Worm (Caenorhabditis elegans) whole organism, L4 larva: ENCODE measurements around the gene toe-1.

Source experiments
- F26F4.8 ChIP-seq: fragments of 200-800 bp; sonication (Bioruptor generic); conservative IDR thresholded peaks from 2 replicates; pipeline ENCODE4 v1.3.6; 2022; ENCODE audit warnings: missing genetic modification characterization, missing compliant biosample characterization
- F37D6.2 ChIP-seq: sonication (generic microtip); optimal IDR thresholded peaks from 2 replicates; lab custom pipeline; 2016; ENCODE audit warnings: mild to moderate bottlenecking, missing genetic modification characterization, missing compliant biosample characterization
- F44E2.7 ChIP-seq: fragments of 200-800 bp; sonication (Bioruptor generic); IDR thresholded peaks from 2 replicates; pipeline ENCODE4 v2.1.2; 2022; ENCODE audit warnings: missing genetic modification characterization, missing compliant biosample characterization
- R02D3.7 ChIP-seq: fragments of 150-350 bp; sonication (generic microtip); optimal IDR thresholded peaks from 3 replicates; lab custom pipeline; 2014; ENCODE audit warnings: missing biosample characterization, missing genetic modification characterization
- Y48G9A.11 ChIP-seq: fragments of 200-800 bp; sonication (Bioruptor generic); IDR thresholded peaks from 2 replicates; pipeline ENCODE4 v1.3.6; 2022; ENCODE audit warnings: missing genetic modification reagents, missing genetic modification characterization, missing compliant biosample characterization
- aly-2 ChIP-seq: sonication (generic microtip); optimal IDR thresholded peaks from 2 replicates; lab custom pipeline; 2018; ENCODE audit warnings: missing biosample characterization, missing genetic modification characterization
- arid-1 ChIP-seq: fragments of 200-800 bp; sonication (Bioruptor generic); conservative IDR thresholded peaks from 2 replicates; pipeline ENCODE4 v1.3.6; 2022; ENCODE audit warnings: missing genetic modification reagents, missing genetic modification characterization, missing compliant biosample characterization
- ceh-20 ChIP-seq: fragments of 200-800 bp; sonication (Bioruptor generic); IDR thresholded peaks from 2 replicates; pipeline ENCODE4 v1.3.6; 2022; ENCODE audit warnings: missing genetic modification reagents, missing genetic modification characterization, missing compliant biosample characterization
- ceh-32 ChIP-seq: sonication (generic microtip); optimal IDR thresholded peaks from 2 replicates; lab custom pipeline; 2016; ENCODE audit warnings: mild to moderate bottlenecking, missing genetic modification characterization, missing compliant biosample characterization; ENCODE audit not compliant: poor library complexity
- ceh-44 ChIP-seq: fragments of 200-800 bp; sonication (Bioruptor generic); IDR thresholded peaks from 2 replicates; pipeline ENCODE4 v1.3.6; 2022; ENCODE audit warnings: missing genetic modification reagents, missing genetic modification characterization, missing compliant biosample characterization
- ceh-82 ChIP-seq: sonication (generic microtip); optimal IDR thresholded peaks from 2 replicates; lab custom pipeline; 2017; ENCODE audit warnings: missing biosample characterization, missing genetic modification characterization
- ctbp-1 ChIP-seq: fragments of 200-800 bp; sonication (Bioruptor generic); IDR thresholded peaks from 2 replicates; pipeline ENCODE4 v1.3.6; 2022; ENCODE audit warnings: missing genetic modification reagents, missing genetic modification characterization, missing compliant biosample characterization
- daf-12 ChIP-seq: fragments of 150-350 bp; optimal IDR thresholded peaks from 2 replicates; lab custom pipeline; 2014; ENCODE audit warnings: missing biosample characterization, missing genetic modification reagents, missing genetic modification characterization
- daf-8 ChIP-seq: fragments of 200-800 bp; sonication (Bioruptor generic); IDR thresholded peaks from 2 replicates; pipeline ENCODE4 v1.3.6; 2022; ENCODE audit warnings: missing genetic modification characterization, missing compliant biosample characterization
- dmd-6 ChIP-seq: fragments of 200-800 bp; sonication (Bioruptor generic); IDR thresholded peaks from 2 replicates; pipeline ENCODE4 v1.3.6; 2022; ENCODE audit warnings: missing genetic modification reagents, missing genetic modification characterization, missing compliant biosample characterization
- dmd-8 ChIP-seq: fragments of 200-800 bp; sonication (Bioruptor generic); IDR thresholded peaks from 2 replicates; pipeline ENCODE4 v1.3.6; 2022; ENCODE audit warnings: missing genetic modification characterization, missing compliant biosample characterization
- dmd-9 ChIP-seq: fragments of 200-800 bp; sonication (Bioruptor generic); IDR thresholded peaks from 2 replicates; pipeline ENCODE4 v1.3.6; 2022; ENCODE audit warnings: missing genetic modification reagents, missing genetic modification characterization, missing compliant biosample characterization
- duxl-1 ChIP-seq: sonication (generic microtip); optimal IDR thresholded peaks from 2 replicates; lab custom pipeline; 2016; ENCODE audit warnings: mild to moderate bottlenecking, missing genetic modification characterization, moderate library complexity, missing compliant biosample characterization; ENCODE audit not compliant: poor library complexity
- egl-27 ChIP-seq: sonication (generic microtip); optimal IDR thresholded peaks from 3 replicates; lab custom pipeline; 2017; ENCODE audit warnings: missing biosample characterization, missing genetic modification reagents, missing genetic modification characterization
- fkh-10 ChIP-seq: fragments of 150-350 bp; optimal IDR thresholded peaks from 2 replicates; lab custom pipeline; 2014; ENCODE audit warnings: missing biosample characterization, missing genetic modification reagents, missing genetic modification characterization
- hmg-1.1 ChIP-seq: fragments of 200-800 bp; sonication (Bioruptor generic); IDR thresholded peaks from 2 replicates; pipeline ENCODE4 v1.3.6; 2022; ENCODE audit warnings: missing genetic modification reagents, missing genetic modification characterization, missing compliant biosample characterization
- jun-1 ChIP-seq: fragments of 150-350 bp; optimal IDR thresholded peaks from 2 replicates; lab custom pipeline; 2014; ENCODE audit warnings: missing biosample characterization, missing genetic modification reagents, missing genetic modification characterization
- lin-1 ChIP-seq: fragments of 200-800 bp; sonication (Bioruptor generic); IDR thresholded peaks from 2 replicates; pipeline ENCODE4 v1.3.6; 2022; ENCODE audit warnings: missing genetic modification reagents, missing genetic modification characterization, missing compliant biosample characterization
- lin-13 ChIP-seq: fragments of 150-350 bp; optimal IDR thresholded peaks from 2 replicates; lab custom pipeline; 2014; ENCODE audit warnings: missing biosample characterization, missing genetic modification reagents, missing genetic modification characterization
- lin-15B ChIP-seq: fragments of 150-350 bp; sonication (generic microtip); optimal IDR thresholded peaks from 3 replicates; lab custom pipeline; 2014; ENCODE audit warnings: missing biosample characterization, missing genetic modification characterization
- lir-3 ChIP-seq: sonication (generic microtip); optimal IDR thresholded peaks from 2 replicates; lab custom pipeline; 2016; ENCODE audit warnings: mild to moderate bottlenecking, missing genetic modification characterization, missing compliant biosample characterization
- madf-5 ChIP-seq, 2 experiments: fragments of 200-800 bp; sonication (Bioruptor generic); IDR thresholded peaks; 2 replicates each; pipeline ENCODE4 v1.3.6; 2022; ENCODE audit warnings: missing compliant biosample characterization in 2 of 2, missing genetic modification characterization in 2 of 2
- mdl-1 ChIP-seq, 2 experiments: fragments of 150-350 bp in 1 of 2; sonication (generic microtip) in 1 of 2; optimal IDR thresholded peaks; 2 replicates each; lab custom pipeline; 2014 to 2017; ENCODE audit warnings: missing biosample characterization in 2 of 2, missing genetic modification characterization in 2 of 2
- mes-2 ChIP-seq: sonication (generic microtip); optimal IDR thresholded peaks from 2 replicates; lab custom pipeline; 2016; ENCODE audit warnings: missing genotype, mild to moderate bottlenecking, missing genetic modification characterization, missing compliant biosample characterization; ENCODE audit not compliant: poor library complexity, severe bottlenecking
- mxl-2 ChIP-seq: fragments of 200-800 bp; sonication (Bioruptor generic); conservative IDR thresholded peaks from 2 replicates; pipeline ENCODE4 v1.3.6; 2022; ENCODE audit warnings: missing genetic modification reagents, missing genetic modification characterization, missing compliant biosample characterization
- mxl-3 ChIP-seq: fragments of 200-800 bp; sonication (Bioruptor generic); optimal IDR thresholded peaks from 2 replicates; lab custom pipeline; 2018; ENCODE audit warnings: mild to moderate bottlenecking, missing genetic modification characterization, missing compliant biosample characterization
- nhr-10 ChIP-seq: fragments of 150-350 bp; optimal IDR thresholded peaks from 2 replicates; lab custom pipeline; 2014; ENCODE audit warnings: missing biosample characterization, missing genetic modification characterization
- nhr-102 ChIP-seq: sonication (generic microtip); optimal IDR thresholded peaks from 2 replicates; lab custom pipeline; 2016; ENCODE audit warnings: mild to moderate bottlenecking, missing genetic modification characterization, moderate library complexity, missing compliant biosample characterization
- nhr-11 ChIP-seq: fragments of 150-350 bp; optimal IDR thresholded peaks from 2 replicates; lab custom pipeline; 2014; ENCODE audit warnings: missing biosample characterization, missing genetic modification characterization
- nhr-111 ChIP-seq: fragments of 200-800 bp; sonication (Bioruptor generic); optimal IDR thresholded peaks from 2 replicates; lab custom pipeline; 2018; ENCODE audit warnings: mild to moderate bottlenecking, missing genetic modification characterization, missing compliant biosample characterization
- nhr-41 ChIP-seq: fragments of 200-800 bp; sonication (Bioruptor generic); IDR thresholded peaks from 2 replicates; pipeline ENCODE4 v1.3.6; 2022; ENCODE audit warnings: missing genetic modification reagents, missing genetic modification characterization, missing compliant biosample characterization
- nhr-48 ChIP-seq: sonication (generic microtip); optimal IDR thresholded peaks from 2 replicates; lab custom pipeline; 2016; ENCODE audit warnings: mild to moderate bottlenecking, missing genetic modification characterization, missing compliant biosample characterization
- nhr-6 ChIP-seq: fragments of 150-350 bp; optimal IDR thresholded peaks from 2 replicates; lab custom pipeline; 2014; ENCODE audit warnings: missing biosample characterization, missing genetic modification characterization
- pha-4 ChIP-seq, 2 experiments: fragments of 150-350 bp in 1 of 2; fragments of 200-800 bp in 1 of 2; sonication (Bioruptor generic) in 1 of 2; IDR thresholded peaks in 1 of 2; optimal IDR thresholded peaks in 1 of 2; 2 replicates each; pipeline versions ENCODE4 v1.3.6 to Lab custom; 2014 to 2022; ENCODE audit warnings: missing genetic modification characterization in 2 of 2, missing genetic modification reagents in 2 of 2, missing biosample characterization in 1 of 2, missing compliant biosample characterization in 1 of 2
- php-3 ChIP-seq: fragments of 200-800 bp; sonication (Bioruptor generic); IDR thresholded peaks from 2 replicates; pipeline ENCODE4 v1.3.6; 2022; ENCODE audit warnings: missing genetic modification reagents, missing genetic modification characterization, missing compliant biosample characterization
- saeg-2 ChIP-seq: fragments of 200-800 bp; sonication (Bioruptor generic); IDR thresholded peaks from 2 replicates; pipeline ENCODE4 v1.3.6; 2022; ENCODE audit warnings: missing genetic modification reagents, missing genetic modification characterization, missing compliant biosample characterization
- snpc-1.2 ChIP-seq: fragments of 200-800 bp; sonication (Bioruptor generic); IDR thresholded peaks from 2 replicates; pipeline ENCODE4 v1.3.6; 2022; ENCODE audit warnings: missing genetic modification reagents, missing genetic modification characterization, missing compliant biosample characterization
- spr-1 ChIP-seq: sonication (generic microtip); optimal IDR thresholded peaks from 2 replicates; lab custom pipeline; 2016; ENCODE audit warnings: mild to moderate bottlenecking, missing genetic modification characterization, missing compliant biosample characterization
- tra-1 ChIP-seq: fragments of 200-800 bp; sonication (Bioruptor generic); IDR thresholded peaks from 2 replicates; pipeline ENCODE4 v1.3.6; 2022; ENCODE audit warnings: missing genetic modification reagents, missing genetic modification characterization, missing compliant biosample characterization
- vab-7 ChIP-seq: fragments of 200-800 bp; sonication (Bioruptor generic); IDR thresholded peaks from 2 replicates; pipeline ENCODE4 v1.3.6; 2022; ENCODE audit warnings: missing genetic modification reagents, missing genetic modification characterization, missing compliant biosample characterization
- zag-1 ChIP-seq: fragments of 150-350 bp; optimal IDR thresholded peaks from 2 replicates; lab custom pipeline; 2014; ENCODE audit warnings: missing biosample characterization, missing genetic modification characterization
- zfp-2 ChIP-seq: sonication (generic microtip); optimal IDR thresholded peaks from 2 replicates; lab custom pipeline; 2016; ENCODE audit warnings: mild to moderate bottlenecking, missing genetic modification characterization, missing compliant biosample characterization
- zip-2 ChIP-seq: fragments of 150-350 bp; optimal IDR thresholded peaks from 2 replicates; lab custom pipeline; 2014; ENCODE audit warnings: missing biosample characterization, missing genetic modification characterization

toe-1 gene

ce11 chrII:4376295-4377172 lies 48.4 kb upstream of the toe-1 start, which contains the start of gene ntl-2 (continued):
- peak; percentile 86 for TF ChIP-seq saeg-2 (GFP tag; lab: Robert Waterston, UW)
- TF ChIP-seq lin-1, result peak; percentile 76
- TF ChIP-seq ctbp-1 (GFP tag; lab: Robert Waterston, UW), result peak; percentile 93
- no peak for TF ChIP-seq R02D3.7 (tag; lab: Kevin White, UChicago)
- peak; percentile 76 for TF ChIP-seq zfp-2 (tag; lab: Kevin White, UChicago)
- no peak for TF ChIP-seq Y48G9A.11 (GFP tag; lab: Robert Waterston, UW)
- no peak for TF ChIP-seq daf-12 (tag; lab: Kevin White, UChicago)
- TF ChIP-seq F44E2.7 (GFP tag; lab: Robert Waterston, UW), result 0 out of 2 replicates have a peak, but pooled peaks have one; percentile 7
- TF ChIP-seq ceh-32, result no peak
- TF ChIP-seq nhr-10 (tag; lab: Kevin White, UChicago), result peak; percentile 14
- TF ChIP-seq ceh-20 (GFP tag; lab: Robert Waterston, UW), result peak; percentile 89
- peak; percentile 86 for TF ChIP-seq duxl-1
- peak; percentile 55; the same call in 1 of the 2 replicates for TF ChIP-seq snpc-1.2 (GFP tag; lab: Robert Waterston, UW)
- TF ChIP-seq daf-8 (GFP tag; lab: Robert Waterston, UW), result 0 out of 2 replicates have a peak, but pooled peaks have one; percentile 44
- peak; percentile 77 for TF ChIP-seq ceh-44 (GFP tag; lab: Robert Waterston, UW)
- peak; percentile 86 for TF ChIP-seq arid-1
- peak; percentile 90 for TF ChIP-seq dmd-6 (GFP tag; lab: Robert Waterston, UW)
- peak; percentile 87 for TF ChIP-seq dmd-9 (GFP tag; lab: Robert Waterston, UW)
- peak; percentile 97 for TF ChIP-seq pha-4 (GFP tag; IDR thresholded peaks at IDR 0.05; lab: Robert Waterston, UW)
- peak; percentile 76 for TF ChIP-seq pha-4 (tag; optimal IDR thresholded peaks at IDR 0.05; lab: Kevin White, UChicago)
- TF ChIP-seq dmd-8, result no peak
- peak; percentile 57; the same call in 1 of the 2 replicates for TF ChIP-seq php-3 (GFP tag; lab: Robert Waterston, UW)
- TF ChIP-seq ceh-82 (tag; lab: Kevin White, UChicago), result no peak
- TF ChIP-seq aly-2 (tag; lab: Kevin White, UChicago), result no peak
- TF ChIP-seq nhr-41 (GFP tag; lab: Robert Waterston, UW), result peak; percentile 76; the same call in 1 of the 2 replicates
- TF ChIP-seq vab-7, result peak; percentile 74
- TF ChIP-seq nhr-48 (tag; lab: Kevin White, UChicago), result peak; percentile 77
- peak; percentile 86 for TF ChIP-seq spr-1
- TF ChIP-seq hmg-1.1 (GFP tag; lab: Robert Waterston, UW), result peak; percentile 93
- TF ChIP-seq nhr-6 (tag; lab: Kevin White, UChicago), result peak; percentile 96
- no peak for TF ChIP-seq lir-3 (tag; lab: Kevin White, UChicago)
- TF ChIP-seq nhr-102, result peak; percentile 79
- peak; percentile 96 for TF ChIP-seq mxl-3 (GFP tag; lab: Kevin White, UChicago)
- TF ChIP-seq F26F4.8 (GFP tag; lab: Robert Waterston, UW), result no peak
- 0 out of 2 replicates have a peak, but pooled peaks have one; percentile 27 for TF ChIP-seq mxl-2 (GFP tag; lab: Robert Waterston, UW)
- TF ChIP-seq egl-27 (tag; lab: Kevin White, UChicago), result no peak
- peak; percentile 59 for TF ChIP-seq fkh-10 (GFP tag; lab: Kevin White, UChicago)
- peak; percentile 69 to 97 for TF ChIP-seq mdl-1 (tag; optimal IDR thresholded peaks at IDR 0.05; lab: Kevin White, UChicago)
- peak; percentile 90 for TF ChIP-seq nhr-11 (tag; lab: Kevin White, UChicago)
- TF ChIP-seq madf-5 (GFP tag; IDR thresholded peaks at IDR 0.05; lab: Robert Waterston, UW), result peak in 1 of 2 experiments; percentile 93; a peak in 2 of 4 replicates
- peak; percentile 91 for TF ChIP-seq lin-13 (GFP tag; lab: Kevin White, UChicago)
- TF ChIP-seq zag-1, result peak; percentile 10
- peak; percentile 84 for TF ChIP-seq tra-1
- peak; percentile 75 for TF ChIP-seq lin-15B (tag; lab: Kevin White, UChicago)
- peak; percentile 91 for TF ChIP-seq mes-2 (tag; lab: Kevin White, UChicago)
- peak; percentile 87 for TF ChIP-seq F37D6.2 (tag; lab: Kevin White, UChicago)
- TF ChIP-seq zip-2 (tag; lab: Kevin White, UChicago), result no peak
- no peak for TF ChIP-seq nhr-111 (GFP tag; lab: Kevin White, UChicago)
- peak; percentile 89 for TF ChIP-seq jun-1 (tag; lab: Kevin White, UChicago)
